Fruit fly (Drosophila melanogaster): Measurements from ENCODE around the gene Rbcn-3A.

The Rbcn-3A gene

dm6 chrX:6193183-6193810, 62.0 kb downstream of the Rbcn-3A start (continued):
- TF ChIP-seq CkIIα-i1 (GFP tag; IDR thresholded peaks at IDR 0.05) = no peak
- TF ChIP-seq fd64A (GFP tag; optimal IDR thresholded peaks at IDR 0.05) = no peak
- 0 out of 2 replicates have a peak, but pooled peaks have one; percentile 27 for TF ChIP-seq CG4360 (GFP tag; IDR thresholded peaks at IDR 0.05)
- TF ChIP-seq ssp (GFP tag; IDR thresholded peaks at IDR 0.05) = peak; percentile 83
- TF ChIP-seq CG6175 (GFP tag; IDR thresholded peaks at IDR 0.05) = peak; percentile 74
- TF ChIP-seq CG14965 (GFP tag; optimal IDR thresholded peaks at IDR 0.05; ENCODE audit: borderline replicate concordance) = no peak
- peak in 1 of 2 experiments; percentile 16 for TF ChIP-seq Hr78 (GFP tag; optimal IDR thresholded peaks at IDR 0.05)
- TF ChIP-seq Myb (GFP tag; optimal IDR thresholded peaks at IDR 0.05) = no peak
- peak; percentile 85 for TF ChIP-seq CG3847 (GFP tag; IDR thresholded peaks at IDR 0.05)
- TF ChIP-seq CG15073 (GFP tag; optimal IDR thresholded peaks at IDR 0.05) = no peak
- no peak for TF ChIP-seq Tbp (GFP tag; optimal IDR thresholded peaks at IDR 0.05)
- peak; percentile 88 for TF ChIP-seq esg (GFP tag; conservative IDR thresholded peaks at IDR 0.05)
- TF ChIP-seq CG6654 (GFP tag; optimal IDR thresholded peaks at IDR 0.05) = peak; percentile 28
- TF ChIP-seq onecut (GFP tag; IDR thresholded peaks at IDR 0.05) = peak; percentile 66
- peak; percentile 84 for TF ChIP-seq CG9932 (GFP tag; IDR thresholded peaks at IDR 0.05)
- TF ChIP-seq gt (GFP tag; IDR thresholded peaks at IDR 0.05) = 0 out of 2 replicates have a peak, but pooled peaks have one; percentile 53
- no peak for TF ChIP-seq Hey (tag; optimal IDR thresholded peaks at IDR 0.05)
- peak; percentile 90 for TF ChIP-seq CG10366 (GFP tag; IDR thresholded peaks at IDR 0.05)
- TF ChIP-seq en (GFP tag; optimal IDR thresholded peaks at IDR 0.05) = no peak
- TF ChIP-seq CG10654 (GFP tag; optimal IDR thresholded peaks at IDR 0.05) = peak; percentile 33
- peak; percentile 88 for TF ChIP-seq dmrt99B (tag; optimal IDR thresholded peaks at IDR 0.05)
- TF ChIP-seq CG43689 (GFP tag; IDR thresholded peaks at IDR 0.05) = peak; percentile 72
- no peak for TF ChIP-seq Kr (GFP tag; optimal IDR thresholded peaks at IDR 0.05)
- TF ChIP-seq BtbVII (GFP tag; optimal IDR thresholded peaks at IDR 0.05) = peak; percentile 81
- no peak for TF ChIP-seq sr (GFP tag; IDR thresholded peaks at IDR 0.05)
- no peak for TF ChIP-seq Sry-β (GFP tag; optimal IDR thresholded peaks at IDR 0.05)
- peak; percentile 75 for TF ChIP-seq CG17829 (tag; optimal IDR thresholded peaks at IDR 0.05)
- TF ChIP-seq CG7987 (GFP tag; optimal IDR thresholded peaks at IDR 0.05) = peak; percentile 9
- peak; percentile 28 for TF ChIP-seq Bteb2 (GFP tag; optimal IDR thresholded peaks at IDR 0.05)
- TF ChIP-seq sob (GFP tag; IDR thresholded peaks at IDR 0.05) = peak; percentile 93
- TF ChIP-seq NC2α (GFP tag; optimal IDR thresholded peaks at IDR 0.05) = no peak
- no peak for TF ChIP-seq lbe (GFP tag; optimal IDR thresholded peaks at IDR 0.05)
- no peak for TF ChIP-seq grn (GFP tag; optimal IDR thresholded peaks at IDR 0.05)
- TF ChIP-seq crc (GFP tag; optimal IDR thresholded peaks at IDR 0.05) = no peak
- peak in 1 of 2 experiments; percentile 41 for TF ChIP-seq Eip74EF (GFP tag; optimal IDR thresholded peaks at IDR 0.05)
- peak; percentile 25 for TF ChIP-seq jing (GFP tag; optimal IDR thresholded peaks at IDR 0.05)
- no peak for TF ChIP-seq NC2β (GFP tag; optimal IDR thresholded peaks at IDR 0.05)
- no peak for TF ChIP-seq amos (GFP tag; IDR thresholded peaks at IDR 0.05; ENCODE audit: partially characterized antibody)
- peak; percentile 42; the same call in 1 of the 2 replicates for TF ChIP-seq CG16779 (GFP tag; IDR thresholded peaks at IDR 0.05)
- no peak for TF ChIP-seq Trl (optimal IDR thresholded peaks at IDR 0.05)
- TF ChIP-seq Trl (GFP tag; optimal IDR thresholded peaks at IDR 0.05) = peak; percentile 13
- no peak for TF ChIP-seq CG14860 (GFP tag; IDR thresholded peaks at IDR 0.05; ENCODE audit: partially characterized antibody)
- no peak for TF ChIP-seq yki (optimal IDR thresholded peaks at IDR 0.05)
- peak; percentile 79 for TF ChIP-seq CG7357 (GFP tag; IDR thresholded peaks at IDR 0.05)
- peak; percentile 30 for TF ChIP-seq MTF-1 (GFP tag; optimal IDR thresholded peaks at IDR 0.05; ENCODE audit: borderline replicate concordance)
- peak in 1 of 2 experiments; percentile 6 for TF ChIP-seq chif (GFP tag; optimal IDR thresholded peaks at IDR 0.05)
- TF ChIP-seq Spps (tag; optimal IDR thresholded peaks at IDR 0.05) = no peak
- peak; percentile 82 for TF ChIP-seq wdn (GFP tag; IDR thresholded peaks at IDR 0.05)
- peak; percentile 75 for TF ChIP-seq CG17385 (GFP tag; optimal IDR thresholded peaks at IDR 0.05)
- TF ChIP-seq grau (tag; optimal IDR thresholded peaks at IDR 0.05) = peak; percentile 80
- peak; percentile 45 for TF ChIP-seq CG6765 (GFP tag; optimal IDR thresholded peaks at IDR 0.05)
